Worm (Caenorhabditis elegans): ENCODE measurements around the gene Y54G2A.73.
A peak's percentile ranks its signal among the peaks of the same experiment; 100 is the strongest.

Gene Y54G2A.73

DNA sequence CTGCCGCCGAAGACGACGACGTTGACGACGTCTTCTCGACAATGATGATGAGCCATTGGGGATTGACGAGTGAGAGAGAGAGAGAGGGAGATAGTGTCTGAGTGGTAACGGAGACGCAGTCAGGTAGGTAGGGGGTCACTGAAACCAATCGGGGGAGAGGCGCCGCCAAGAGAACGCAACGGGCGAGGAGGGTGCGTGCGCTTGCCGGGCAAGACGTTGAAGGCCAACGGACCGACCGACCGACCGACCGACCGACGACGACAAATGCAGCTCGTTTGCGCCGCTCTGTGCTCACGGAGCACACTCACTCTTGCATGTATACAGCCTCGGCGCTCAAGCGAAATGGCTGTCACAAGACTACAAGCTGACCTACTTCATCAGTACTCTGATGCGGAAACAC is 18.2 kb downstream of the Y54G2A.73 start (continued):
- TF ChIP-seq ztf-4 (tag; optimal IDR thresholded peaks at IDR 0.05), result no peak
- no peak for TF ChIP-seq efl-3 (GFP tag; optimal IDR thresholded peaks at IDR 0.05)
- no peak for TF ChIP-seq unc-30 (tag; optimal IDR thresholded peaks at IDR 0.05)
- peak; percentile 72 for TF ChIP-seq lin-14 (GFP tag; optimal IDR thresholded peaks at IDR 0.05)
- TF ChIP-seq pax-3 (tag; optimal IDR thresholded peaks at IDR 0.05), result peak; percentile 49
- TF ChIP-seq nhr-12 (tag; optimal IDR thresholded peaks at IDR 0.05), result no peak
- no peak for TF ChIP-seq zip-4 (GFP tag; optimal IDR thresholded peaks at IDR 0.05)
- TF ChIP-seq nhr-47 (tag; optimal IDR thresholded peaks at IDR 0.05), result peak; percentile 65
- peak in 1 of 2 experiments; percentile 32 for TF ChIP-seq ztf-11 (tag; optimal IDR thresholded peaks at IDR 0.05)
- TF ChIP-seq fkh-8 (tag; optimal IDR thresholded peaks at IDR 0.05), result peak; percentile 82
- no peak for TF ChIP-seq elt-2 (tag; optimal IDR thresholded peaks at IDR 0.05)
- TF ChIP-seq F16B12.6 (tag; optimal IDR thresholded peaks at IDR 0.05), result no peak
- TF ChIP-seq lin-15B (tag; optimal IDR thresholded peaks at IDR 0.05), result no peak
- no peak for TF ChIP-seq isw-1 (GFP tag; IDR thresholded peaks at IDR 0.05)
- peak; percentile 18 for TF ChIP-seq rnt-1 (tag; optimal IDR thresholded peaks at IDR 0.05)
- peak; percentile 56 for TF ChIP-seq ceh-8 (GFP tag; optimal IDR thresholded peaks at IDR 0.05)
- TF ChIP-seq ces-1 (GFP tag; optimal IDR thresholded peaks at IDR 0.05), result no peak
- no peak for TF ChIP-seq nhr-11 (tag; optimal IDR thresholded peaks at IDR 0.05)
- no peak for TF ChIP-seq egl-27 (tag; optimal IDR thresholded peaks at IDR 0.05)
- TF ChIP-seq unc-98 (GFP tag; IDR thresholded peaks at IDR 0.05), result no peak
- no peak for TF ChIP-seq lir-3 (tag; optimal IDR thresholded peaks at IDR 0.05; ENCODE audit: poor library complexity)
- peak in 1 of 2 experiments; percentile 32 for TF ChIP-seq lin-35 (GFP tag; optimal IDR thresholded peaks at IDR 0.05)
- TF ChIP-seq tbx-2 (tag; optimal IDR thresholded peaks at IDR 0.05), result peak; percentile 41
- TF ChIP-seq skn-1 (tag; optimal IDR thresholded peaks at IDR 0.05), result peak; percentile 39
- TF ChIP-seq ets-5 (GFP tag; IDR thresholded peaks at IDR 0.05), result no peak
- TF ChIP-seq dpl-1 (GFP tag; optimal IDR thresholded peaks at IDR 0.05), result no peak
- TF ChIP-seq vab-15 (tag; optimal IDR thresholded peaks at IDR 0.05), result no peak
- TF ChIP-seq unc-86 (tag; optimal IDR thresholded peaks at IDR 0.05), result peak; percentile 69
- no peak for TF ChIP-seq elt-3 (tag; optimal IDR thresholded peaks at IDR 0.05)
- TF ChIP-seq irx-1 (tag; optimal IDR thresholded peaks at IDR 0.05), result no peak
- no peak for TF ChIP-seq snpc-4 (tag; optimal IDR thresholded peaks at IDR 0.05)
- TF ChIP-seq efl-1 (optimal IDR thresholded peaks at IDR 0.05), result no peak
- TF ChIP-seq efl-1 (GFP tag; optimal IDR thresholded peaks at IDR 0.05 in 1 of 2), result peak in 1 of 2 experiments; percentile 88
- peak; percentile 32 for TF ChIP-seq snu-23 (GFP tag; optimal IDR thresholded peaks at IDR 0.05)
- TF ChIP-seq grh-1 (GFP tag; IDR thresholded peaks at IDR 0.05), result no peak
- no peak for TF ChIP-seq nhr-76 (tag; optimal IDR thresholded peaks at IDR 0.05)
- no peak for TF ChIP-seq unc-62 (GFP tag; optimal IDR thresholded peaks at IDR 0.05)
- TF ChIP-seq nhr-90 (tag; optimal IDR thresholded peaks at IDR 0.05; ENCODE audit: poor library complexity), result no peak

DNA sequence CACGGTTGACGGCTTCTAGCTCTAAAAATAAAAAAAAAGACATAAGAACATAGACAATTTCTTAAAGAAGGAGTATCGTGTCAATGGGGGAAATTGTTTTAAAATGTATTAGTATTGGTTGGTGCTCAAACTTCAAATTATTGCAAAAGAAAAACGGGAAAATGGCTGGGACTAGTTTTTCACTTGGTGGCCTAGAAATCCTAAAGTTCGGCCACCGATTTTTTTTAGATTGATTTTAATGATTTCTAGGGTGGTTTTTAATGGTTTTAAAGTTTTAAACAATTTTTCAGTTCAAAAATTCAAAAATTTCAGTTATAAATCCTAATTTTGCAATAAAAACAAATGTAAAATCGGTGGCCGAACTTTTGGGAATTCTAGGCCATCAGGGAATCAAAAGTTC is 22.0 kb downstream of the Y54G2A.73 start:
- TF ChIP-seq vab-15 (tag; optimal IDR thresholded peaks at IDR 0.05) (no peak), efl-1 (optimal IDR thresholded peaks at IDR 0.05) (no peak), efl-1 (GFP tag; optimal IDR thresholded peaks at IDR 0.05 in 1 of 2) (peak in 1 of 2 experiments; percentile 85), Y116A8C.19 (tag; optimal IDR thresholded peaks at IDR 0.05; ENCODE audit: borderline replicate concordance) (no peak), irx-1 (tag; optimal IDR thresholded peaks at IDR 0.05) (peak; percentile 18), fkh-10 (GFP tag; optimal IDR thresholded peaks at IDR 0.05) (no peak), dsc-1 (tag; optimal IDR thresholded peaks at IDR 0.05) (no peak)

DNA sequence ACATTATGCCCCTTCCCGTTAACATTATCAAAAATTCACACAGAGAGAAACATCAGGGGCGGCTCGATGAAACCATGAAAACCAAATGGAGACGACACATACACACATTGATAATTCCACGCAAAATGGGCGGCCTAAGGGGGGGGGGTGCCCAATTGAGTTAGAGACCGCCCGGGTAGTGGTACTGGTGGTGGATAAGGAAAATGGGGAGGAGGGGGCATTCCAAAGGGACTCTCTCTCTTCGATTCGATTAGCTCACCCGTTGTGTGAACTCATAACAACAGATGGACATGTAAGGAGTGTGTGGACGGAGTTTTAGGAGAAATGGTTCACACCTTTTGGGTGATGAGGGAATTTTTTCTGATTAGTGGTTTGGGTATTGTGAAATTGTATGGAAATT is 26.2 kb downstream of the Y54G2A.73 start:
- TF ChIP-seq ces-1 (GFP tag; optimal IDR thresholded peaks at IDR 0.05) (peak; percentile 24), lsy-2 (tag; optimal IDR thresholded peaks at IDR 0.05) (no peak), zag-1 (tag; optimal IDR thresholded peaks at IDR 0.05) (no peak), xbp-1 (tag; optimal IDR thresholded peaks at IDR 0.05) (no peak), swsn-7 (tag; optimal IDR thresholded peaks at IDR 0.05) (no peak), elt-2 (tag; optimal IDR thresholded peaks at IDR 0.05) (no peak), unc-130 (tag; optimal IDR thresholded peaks at IDR 0.05) (no peak), lin-14 (GFP tag; optimal IDR thresholded peaks at IDR 0.05) (peak; percentile 61), ets-5 (GFP tag; IDR thresholded peaks at IDR 0.05) (no peak), mdl-1 (tag; optimal IDR thresholded peaks at IDR 0.05) (no peak), aly-2 (tag; optimal IDR thresholded peaks at IDR 0.05) (no peak), tlp-1 (tag; optimal IDR thresholded peaks at IDR 0.05) (no peak), lin-39 (tag; optimal IDR thresholded peaks at IDR 0.05) (no peak), ceh-63 (GFP tag; optimal IDR thresholded peaks at IDR 0.05) (no peak), C16A3.4 (tag; optimal IDR thresholded peaks at IDR 0.05) (no peak)

Measured in whole organism, L1 larva.